Fruit fly (Drosophila melanogaster) whole organism, wandering third instar larva: ENCODE measurements around the gene Atat.

ENCODE experiments used
- Abd-B ChIP-seq: fragments of >200 bp; optimal IDR thresholded peaks from 2 replicates; lab custom pipeline; 2017; ENCODE audit warnings: missing biosample characterization, missing genetic modification characterization
- CG32264 ChIP-seq: fragments of 200-800 bp; sonication (Bioruptor generic); optimal IDR thresholded peaks from 2 replicates; lab custom pipeline; 2016; ENCODE audit warnings: missing biosample characterization, missing genetic modification characterization
- Sp1 ChIP-seq: fragments of 200-800 bp; sonication (Bioruptor generic); optimal IDR thresholded peaks from 3 replicates; lab custom pipeline; 2019; ENCODE audit warnings: missing biosample characterization, mild to moderate bottlenecking, missing genetic modification characterization, moderate library complexity
- brk ChIP-seq: fragments of 200-800 bp; sonication (Bioruptor generic); optimal IDR thresholded peaks from 2 replicates; lab custom pipeline; 2016; ENCODE audit warnings: missing biosample characterization, mild to moderate bottlenecking, missing genetic modification characterization
- dl ChIP-seq, 2 experiments: fragments of 175-275, 200-275 bp in 1 of 2; fragments of 200-275 bp in 1 of 2; sonication (Bioruptor generic); optimal IDR thresholded peaks; lab custom pipeline; 2018; ENCODE audit warnings: mild to moderate bottlenecking in 2 of 2, missing biosample characterization in 2 of 2, missing genetic modification characterization in 2 of 2, moderate library complexity in 2 of 2; ENCODE audit not compliant: partially characterized antibody in 2 of 2, insufficient read depth in 1 of 2
- ey ChIP-seq: fragments of 200-800 bp; sonication (Bioruptor generic); optimal IDR thresholded peaks from 2 replicates; lab custom pipeline; 2016; ENCODE audit warnings: missing biosample characterization, missing genetic modification characterization
- psq ChIP-seq: fragments of 200-800 bp; sonication (Bioruptor generic); optimal IDR thresholded peaks from 3 replicates; lab custom pipeline; 2017; ENCODE audit warnings: missing biosample characterization, mild to moderate bottlenecking, missing genetic modification characterization, moderate library complexity
- sage ChIP-seq: fragments of 200-800 bp; sonication (Bioruptor generic); optimal IDR thresholded peaks from 2 replicates; lab custom pipeline; 2016; ENCODE audit warnings: missing biosample characterization, mild to moderate bottlenecking, missing genetic modification characterization
- sv ChIP-seq: fragments of 200-800 bp; sonication (Bioruptor generic); optimal IDR thresholded peaks from 3 replicates; lab custom pipeline; 2016; ENCODE audit warnings: missing biosample characterization, missing genetic modification characterization

dm6 chr3L:9396704-9397103, 29.9 kb downstream of the Atat start:
- TF ChIP-seq dl (GFP tag; optimal IDR thresholded peaks at IDR 0.05; lab: Kevin White, UChicago; ENCODE audit: insufficient read depth in 1 of 2, partially characterized antibody in 2 of 2) (no peak), sage (GFP tag; lab: Kevin White, UChicago) (no peak), Abd-B (GFP tag; lab: Kevin White, UChicago) (no peak), brk (no peak), CG32264 (GFP tag; lab: Kevin White, UChicago) (no peak), Sp1 (GFP tag; lab: Kevin White, UChicago) (no peak), ey (GFP tag; lab: Kevin White, UChicago) (no peak), psq (GFP tag; lab: Kevin White, UChicago) (peak; percentile 76), sv (no peak)
